Fruit fly (Drosophila melanogaster): ENCODE measurements around the gene RnpS1.

The RnpS1 gene

dm6 chr3R:9551013-9551658 is 698 bp upstream of the RnpS1 start (continued):
- TF ChIP-seq CG1792 (GFP tag; optimal IDR thresholded peaks at IDR 0.05) (peak; percentile 5), nom (GFP tag; optimal IDR thresholded peaks at IDR 0.05) (peak; percentile 90), HLHmδ (GFP tag; optimal IDR thresholded peaks at IDR 0.05) (peak; percentile 95), Elba2 (GFP tag; optimal IDR thresholded peaks at IDR 0.05) (no peak), CG13775 (GFP tag; optimal IDR thresholded peaks at IDR 0.05) (no peak), CG6272 (GFP tag; IDR thresholded peaks at IDR 0.05) (no peak), CG2712 (tag; optimal IDR thresholded peaks at IDR 0.05) (no peak), CkIIα-i1 (GFP tag; IDR thresholded peaks at IDR 0.05) (no peak), CG30020 (tag; optimal IDR thresholded peaks at IDR 0.05) (no peak), ranshi (GFP tag; IDR thresholded peaks at IDR 0.05) (no peak), chif (GFP tag; optimal IDR thresholded peaks at IDR 0.05) (no peak), jumu (GFP tag; optimal IDR thresholded peaks at IDR 0.05) (no peak), prd (optimal IDR thresholded peaks at IDR 0.05) (no peak), prd (GFP tag; IDR thresholded peaks at IDR 0.05) (no peak), twi (tag; optimal IDR thresholded peaks at IDR 0.05) (no peak), sens-2 (GFP tag; IDR thresholded peaks at IDR 0.05) (no peak), Six4 (GFP tag; optimal IDR thresholded peaks at IDR 0.05) (no peak), pan (optimal IDR thresholded peaks at IDR 0.05) (no peak), pan (GFP tag; optimal IDR thresholded peaks at IDR 0.05 in 1 of 2, IDR thresholded peaks at IDR 0.05 in 1 of 2) (no peak), CG15514 (GFP tag; optimal IDR thresholded peaks at IDR 0.05) (peak; percentile 72), D19A (tag; optimal IDR thresholded peaks at IDR 0.05) (peak; percentile 0), maf-S (GFP tag; optimal IDR thresholded peaks at IDR 0.05) (peak; percentile 37), CG10366 (GFP tag; IDR thresholded peaks at IDR 0.05) (no peak), kni (GFP tag; optimal IDR thresholded peaks at IDR 0.05) (peak; percentile 79), C15 (GFP tag; IDR thresholded peaks at IDR 0.05) (no peak), crc (GFP tag; optimal IDR thresholded peaks at IDR 0.05) (no peak), dati (GFP tag; IDR thresholded peaks at IDR 0.05) (no peak), CG11247 (GFP tag; IDR thresholded peaks at IDR 0.05) (no peak), zfh1 (GFP tag; IDR thresholded peaks at IDR 0.05) (no peak), CG11398 (GFP tag; optimal IDR thresholded peaks at IDR 0.05) (peak; percentile 63), gcm (GFP tag; optimal IDR thresholded peaks at IDR 0.05) (peak; percentile 68), Abd-B (GFP tag; optimal IDR thresholded peaks at IDR 0.05) (no peak), Dbx (GFP tag; IDR thresholded peaks at IDR 0.05) (no peak), CG1603 (tag; optimal IDR thresholded peaks at IDR 0.05) (peak; percentile 48), ab (GFP tag; optimal IDR thresholded peaks at IDR 0.05) (no peak), CG32767 (GFP tag; IDR thresholded peaks at IDR 0.05) (no peak), Neu2 (GFP tag; optimal IDR thresholded peaks at IDR 0.05; ENCODE audit: borderline replicate concordance) (no peak), CG3407 (GFP tag; optimal IDR thresholded peaks at IDR 0.05) (no peak), CHES-1-like (GFP tag; optimal IDR thresholded peaks at IDR 0.05) (peak; percentile 60), CG34224 (GFP tag; IDR thresholded peaks at IDR 0.05; ENCODE audit: partially characterized antibody) (no peak), cwo (GFP tag; optimal IDR thresholded peaks at IDR 0.05) (peak; percentile 13), CG14965 (GFP tag; optimal IDR thresholded peaks at IDR 0.05; ENCODE audit: borderline replicate concordance) (no peak), CG10543 (GFP tag; optimal IDR thresholded peaks at IDR 0.05) (peak; percentile 94), CG10209 (GFP tag; optimal IDR thresholded peaks at IDR 0.05) (no peak), Max (GFP tag; optimal IDR thresholded peaks at IDR 0.05) (no peak), CG31441 (GFP tag; IDR thresholded peaks at IDR 0.05) (no peak), CG18599 (GFP tag; optimal IDR thresholded peaks at IDR 0.05) (peak; percentile 82), unpg (GFP tag; optimal IDR thresholded peaks at IDR 0.05) (peak; percentile 16), CG3726 (GFP tag; IDR thresholded peaks at IDR 0.05) (no peak), ken (GFP tag; IDR thresholded peaks at IDR 0.05) (no peak), gem (tag; optimal IDR thresholded peaks at IDR 0.05) (no peak)
